Worm (Caenorhabditis elegans): ENCODE measurements around the gene col-154.
"Not testable (repeated sequence)": the region's sequence is repeated elsewhere in the genome, so short reads cannot be mapped to it uniquely, and the experiment has no call there.

col-154 gene

ce11 chrV:11392020-11392419 is 6.9 kb downstream of the col-154 start, which contains the start of gene nas-16:
nas-16 (plus strand) TSS chrV:11392320.
- TF ChIP-seq F13C5.2 (tag; optimal IDR thresholded peaks at IDR 0.05) (no peak), aly-1 (tag; optimal IDR thresholded peaks at IDR 0.05) (no peak), ama-1 (optimal IDR thresholded peaks at IDR 0.05) (no peak), scrt-1 (GFP tag; IDR thresholded peaks at IDR 0.05) (no peak), tbx-11 (GFP tag; IDR thresholded peaks at IDR 0.05) (no peak), hmbx-1 (tag; optimal IDR thresholded peaks at IDR 0.05) (no peak), tbx-37 (GFP tag; conservative IDR thresholded peaks at IDR 0.05) (no peak), sea-1 (GFP tag; conservative IDR thresholded peaks at IDR 0.05) (no peak), B0310.2 (tag; optimal IDR thresholded peaks at IDR 0.05) (no peak)

- not testable (repeated sequence) for TF ChIP-seq aly-1 (tag; optimal IDR thresholded peaks at IDR 0.05); F13C5.2 (tag; optimal IDR thresholded peaks at IDR 0.05); ama-1 (optimal IDR thresholded peaks at IDR 0.05)
Observed at ce11 chrV:11395024-11395423, 9.9 kb downstream of the col-154 start, which contains the start of gene K03B8.4. K03B8.4 (minus strand) TSS chrV:11395124.

ce11 chrV:11396134-11396533 is 11.0 kb downstream of the col-154 start, which contains the start of gene nas-18:
nas-18 (plus strand) TSS chrV:11396434.
- not testable (repeated sequence) for TF ChIP-seq flt-1 (GFP tag; IDR thresholded peaks at IDR 0.05); ceh-36 (tag; optimal IDR thresholded peaks at IDR 0.05); ama-1 (optimal IDR thresholded peaks at IDR 0.05)

ce11 chrV:11398616-11399015 is 13.5 kb downstream of the col-154 start, which contains the start of gene nas-17:
nas-17 (plus strand) TSS chrV:11398916.
- TF ChIP-seq F13C5.2 (tag; optimal IDR thresholded peaks at IDR 0.05), result no peak
- no peak for TF ChIP-seq ceh-13 (GFP tag; optimal IDR thresholded peaks at IDR 0.05)
- TF ChIP-seq scrt-1 (GFP tag; IDR thresholded peaks at IDR 0.05), result no peak
- TF ChIP-seq tbx-37 (GFP tag; conservative IDR thresholded peaks at IDR 0.05), result no peak
- TF ChIP-seq hmbx-1 (tag; optimal IDR thresholded peaks at IDR 0.05), result no peak
- no peak for TF ChIP-seq tbx-11 (GFP tag; IDR thresholded peaks at IDR 0.05)
- TF ChIP-seq ets-7 (tag; optimal IDR thresholded peaks at IDR 0.05), result no peak
- no peak for TF ChIP-seq ceh-36 (tag; optimal IDR thresholded peaks at IDR 0.05)
- no peak for TF ChIP-seq B0310.2 (tag; optimal IDR thresholded peaks at IDR 0.05)
- TF ChIP-seq aly-1 (tag; optimal IDR thresholded peaks at IDR 0.05), result no peak
- no peak for TF ChIP-seq flt-1 (GFP tag; IDR thresholded peaks at IDR 0.05)
- no peak for TF ChIP-seq sea-1 (GFP tag; conservative IDR thresholded peaks at IDR 0.05)
- no peak for TF ChIP-seq hmg-4 (GFP tag; optimal IDR thresholded peaks at IDR 0.05)
- TF ChIP-seq tra-4 (tag; optimal IDR thresholded peaks at IDR 0.05), result no peak
- TF ChIP-seq hnd-1 (tag; optimal IDR thresholded peaks at IDR 0.05), result no peak
- TF ChIP-seq pes-1 (GFP tag; IDR thresholded peaks at IDR 0.05), result no peak

- no peak for TF ChIP-seq pes-1 (GFP tag; IDR thresholded peaks at IDR 0.05)
- no peak for TF ChIP-seq hmbx-1 (tag; optimal IDR thresholded peaks at IDR 0.05)
- no peak for TF ChIP-seq scrt-1 (GFP tag; IDR thresholded peaks at IDR 0.05)
- no peak for TF ChIP-seq hnd-1 (tag; optimal IDR thresholded peaks at IDR 0.05)
- no peak for TF ChIP-seq hmg-4 (GFP tag; optimal IDR thresholded peaks at IDR 0.05)
- TF ChIP-seq tbx-37 (GFP tag; conservative IDR thresholded peaks at IDR 0.05), result no peak
- TF ChIP-seq sea-1 (GFP tag; conservative IDR thresholded peaks at IDR 0.05), result no peak
- no peak for TF ChIP-seq ets-7 (tag; optimal IDR thresholded peaks at IDR 0.05)
Observed at ce11 chrV:11402610-11403009, 17.4 kb downstream of the col-154 start, which contains the start of gene nas-19. nas-19 (minus strand) TSS chrV:11402710.

ce11 chrV:11403059-11403458 is 17.9 kb downstream of the col-154 start:
- TF ChIP-seq F13C5.2 (tag; optimal IDR thresholded peaks at IDR 0.05) (no peak), hmbx-1 (tag; optimal IDR thresholded peaks at IDR 0.05) (no peak), flt-1 (GFP tag; IDR thresholded peaks at IDR 0.05) (no peak), scrt-1 (GFP tag; IDR thresholded peaks at IDR 0.05) (no peak), ceh-36 (tag; optimal IDR thresholded peaks at IDR 0.05) (no peak), sea-1 (GFP tag; conservative IDR thresholded peaks at IDR 0.05) (no peak), hmg-4 (GFP tag; optimal IDR thresholded peaks at IDR 0.05) (no peak), B0310.2 (tag; optimal IDR thresholded peaks at IDR 0.05) (no peak), ceh-13 (GFP tag; optimal IDR thresholded peaks at IDR 0.05) (no peak), pes-1 (GFP tag; IDR thresholded peaks at IDR 0.05) (no peak), aly-1 (tag; optimal IDR thresholded peaks at IDR 0.05) (no peak), tra-4 (tag; optimal IDR thresholded peaks at IDR 0.05) (no peak), tbx-11 (GFP tag; IDR thresholded peaks at IDR 0.05) (no peak), ama-1 (optimal IDR thresholded peaks at IDR 0.05) (no peak)

ce11 chrV:11403702-11404101 is 18.5 kb downstream of the col-154 start:
- TF ChIP-seq tbx-37 (GFP tag; conservative IDR thresholded peaks at IDR 0.05) (no peak), flt-1 (GFP tag; IDR thresholded peaks at IDR 0.05) (no peak), hmbx-1 (tag; optimal IDR thresholded peaks at IDR 0.05) (no peak), hmg-4 (GFP tag; optimal IDR thresholded peaks at IDR 0.05) (no peak), tbx-11 (GFP tag; IDR thresholded peaks at IDR 0.05) (no peak), scrt-1 (GFP tag; IDR thresholded peaks at IDR 0.05) (no peak), F13C5.2 (tag; optimal IDR thresholded peaks at IDR 0.05) (no peak), pes-1 (GFP tag; IDR thresholded peaks at IDR 0.05) (no peak), hnd-1 (tag; optimal IDR thresholded peaks at IDR 0.05) (no peak), B0310.2 (tag; optimal IDR thresholded peaks at IDR 0.05) (no peak), aly-1 (tag; optimal IDR thresholded peaks at IDR 0.05) (no peak), tra-4 (tag; optimal IDR thresholded peaks at IDR 0.05) (no peak), sea-1 (GFP tag; conservative IDR thresholded peaks at IDR 0.05) (no peak), ceh-36 (tag; optimal IDR thresholded peaks at IDR 0.05) (no peak), ets-7 (tag; optimal IDR thresholded peaks at IDR 0.05) (no peak), ceh-13 (GFP tag; optimal IDR thresholded peaks at IDR 0.05) (no peak), ama-1 (optimal IDR thresholded peaks at IDR 0.05) (no peak)

ce11 chrV:11407251-11407650 is 22.1 kb downstream of the col-154 start, which contains the start of gene K03B8.6:
K03B8.6 (plus strand) TSS chrV:11407584.
- TF ChIP-seq ama-1 (optimal IDR thresholded peaks at IDR 0.05) (no peak), flt-1 (GFP tag; IDR thresholded peaks at IDR 0.05) (no peak), hnd-1 (tag; optimal IDR thresholded peaks at IDR 0.05) (no peak), tbx-11 (GFP tag; IDR thresholded peaks at IDR 0.05) (no peak), B0310.2 (tag; optimal IDR thresholded peaks at IDR 0.05) (no peak), ceh-36 (tag; optimal IDR thresholded peaks at IDR 0.05) (no peak), ceh-13 (GFP tag; optimal IDR thresholded peaks at IDR 0.05) (no peak), pes-1 (GFP tag; IDR thresholded peaks at IDR 0.05) (no peak)
